Worm (Caenorhabditis elegans) whole organism, L3 larva: ENCODE measurements around the gene erg-28.

Experiments used
- R02D3.7 ChIP-seq: fragments of 150-350 bp; optimal IDR thresholded peaks from 2 replicates; lab custom pipeline; 2014; ENCODE audit warnings: missing biosample characterization, missing genetic modification characterization
- ZK546.5 ChIP-seq: sonication (generic microtip); optimal IDR thresholded peaks from 2 replicates; lab custom pipeline; 2017; ENCODE audit warnings: missing biosample characterization, missing genetic modification characterization
- aly-2 ChIP-seq: fragments of 150-350 bp; optimal IDR thresholded peaks from 2 replicates; lab custom pipeline; 2014; ENCODE audit warnings: missing biosample characterization, missing genetic modification characterization
- ama-1 ChIP-seq: fragments of 150-350 bp; optimal IDR thresholded peaks from 2 replicates; lab custom pipeline; 2018
- ceh-28 ChIP-seq: fragments of 150-350 bp; optimal IDR thresholded peaks from 2 replicates; lab custom pipeline; 2014; ENCODE audit warnings: missing biosample characterization, missing genetic modification reagents, missing genetic modification characterization
- ceh-82 ChIP-seq: fragments of 150-350 bp; optimal IDR thresholded peaks from 2 replicates; lab custom pipeline; 2014; ENCODE audit warnings: missing biosample characterization, missing genetic modification characterization
- daf-12 ChIP-seq: fragments of 150-350 bp; optimal IDR thresholded peaks from 2 replicates; lab custom pipeline; 2014; ENCODE audit warnings: missing biosample characterization, missing genetic modification reagents, missing genetic modification characterization
- egl-27 ChIP-seq: sonication (generic microtip); optimal IDR thresholded peaks from 4 replicates; lab custom pipeline; 2017; ENCODE audit warnings: missing biosample characterization, missing genetic modification reagents, missing genetic modification characterization
- elt-2 ChIP-seq: sonication (generic microtip); optimal IDR thresholded peaks from 2 replicates; lab custom pipeline; 2016; ENCODE audit warnings: missing genetic modification reagents, mild to moderate bottlenecking, missing genetic modification characterization, missing compliant biosample characterization
- elt-3 ChIP-seq, 3 experiments: fragments of 150-350 bp in 1 of 3; sonication (generic microtip) in 2 of 3; optimal IDR thresholded peaks; 2 replicates in 2 of 3; 4 replicates in 1 of 3; lab custom pipeline; 2014 to 2017; ENCODE audit warnings: missing biosample characterization in 3 of 3, missing genetic modification characterization in 3 of 3
- eor-1 ChIP-seq, 2 experiments: fragments of 150-350 bp; optimal IDR thresholded peaks; 2 replicates each; lab custom pipeline; 2014 to 2018; ENCODE audit warnings: missing biosample characterization in 2 of 2, missing genetic modification characterization in 2 of 2
- fkh-10 ChIP-seq: sonication (generic microtip); optimal IDR thresholded peaks from 2 replicates; lab custom pipeline; 2017; ENCODE audit warnings: missing biosample characterization, missing genetic modification reagents, missing genetic modification characterization
- fkh-2 ChIP-seq: fragments of 150-350 bp; optimal IDR thresholded peaks from 2 replicates; lab custom pipeline; 2014; ENCODE audit warnings: missing biosample characterization, missing genetic modification reagents, missing genetic modification characterization
- fos-1 ChIP-seq: fragments of 150-350 bp; optimal IDR thresholded peaks from 2 replicates; lab custom pipeline; 2014; ENCODE audit warnings: missing biosample characterization, missing genetic modification characterization
- hmg-11 ChIP-seq: sonication (generic microtip); optimal IDR thresholded peaks from 2 replicates; lab custom pipeline; 2016; ENCODE audit warnings: missing genetic modification characterization, missing compliant biosample characterization
- lin-15B ChIP-seq: fragments of 150-350 bp; optimal IDR thresholded peaks from 2 replicates; lab custom pipeline; 2014; ENCODE audit warnings: missing biosample characterization, missing genetic modification characterization
- lin-39 ChIP-seq: fragments of 150-350 bp; optimal IDR thresholded peaks from 2 replicates; lab custom pipeline; 2018; ENCODE audit warnings: missing biosample characterization, missing genetic modification reagents, missing genetic modification characterization
- lsy-12 ChIP-seq: sonication (generic microtip); optimal IDR thresholded peaks from 2 replicates; lab custom pipeline; 2016; ENCODE audit warnings: mild to moderate bottlenecking, missing genetic modification characterization, missing compliant biosample characterization
- mml-1 ChIP-seq: fragments of 150-350 bp; sonication (generic microtip); optimal IDR thresholded peaks from 3 replicates; lab custom pipeline; 2014; ENCODE audit warnings: missing biosample characterization, missing genetic modification characterization
- nhr-12 ChIP-seq: fragments of 150-350 bp; optimal IDR thresholded peaks from 2 replicates; lab custom pipeline; 2014; ENCODE audit warnings: missing biosample characterization, missing genetic modification characterization
- nhr-237 ChIP-seq: fragments of 150-350 bp; optimal IDR thresholded peaks from 2 replicates; lab custom pipeline; 2014; ENCODE audit warnings: missing biosample characterization, missing genetic modification characterization
- nhr-28 ChIP-seq: fragments of 150-350 bp; optimal IDR thresholded peaks from 2 replicates; lab custom pipeline; 2014; ENCODE audit warnings: missing biosample characterization, missing genetic modification characterization
- nhr-43 ChIP-seq: sonication (generic microtip); optimal IDR thresholded peaks from 2 replicates; lab custom pipeline; 2016; ENCODE audit warnings: mild to moderate bottlenecking, missing genetic modification characterization, missing compliant biosample characterization; ENCODE audit not compliant: poor library complexity, severe bottlenecking
- nhr-67 ChIP-seq: fragments of 150-350 bp; optimal IDR thresholded peaks from 2 replicates; lab custom pipeline; 2014; ENCODE audit warnings: missing biosample characterization, missing genetic modification characterization
- nhr-76 ChIP-seq: fragments of 150-350 bp; sonication (generic microtip); optimal IDR thresholded peaks from 5 replicates; lab custom pipeline; 2014; ENCODE audit warnings: missing biosample characterization, missing genetic modification characterization
- nhr-77 ChIP-seq: fragments of 150-350 bp; optimal IDR thresholded peaks from 2 replicates; lab custom pipeline; 2014; ENCODE audit warnings: missing biosample characterization, missing genetic modification characterization
- pha-4 ChIP-seq: fragments of 150-350 bp; optimal IDR thresholded peaks from 2 replicates; lab custom pipeline; 2014; ENCODE audit warnings: missing biosample characterization, missing genetic modification reagents, missing genetic modification characterization
- pqm-1 ChIP-seq: fragments of 150-350 bp; optimal IDR thresholded peaks from 2 replicates; lab custom pipeline; 2017; ENCODE audit warnings: missing biosample characterization, missing genetic modification characterization, inconsistent platforms
- skn-1 ChIP-seq: fragments of 150-350 bp; optimal IDR thresholded peaks from 2 replicates; lab custom pipeline; 2014; ENCODE audit warnings: missing biosample characterization, missing genetic modification characterization
- snpc-4 ChIP-seq: fragments of 150-350 bp; optimal IDR thresholded peaks from 2 replicates; lab custom pipeline; 2014; ENCODE audit warnings: missing biosample characterization, missing genetic modification characterization
- tbx-2 ChIP-seq: sonication (generic microtip); optimal IDR thresholded peaks from 2 replicates; lab custom pipeline; 2016; ENCODE audit warnings: mild to moderate bottlenecking, missing genetic modification characterization, missing compliant biosample characterization
- unc-39 ChIP-seq: sonication (generic microtip); optimal IDR thresholded peaks from 4 replicates; lab custom pipeline; 2017; ENCODE audit warnings: missing biosample characterization, missing genetic modification characterization
- unc-62 ChIP-seq: fragments of 150-350 bp; sonication (generic microtip); optimal IDR thresholded peaks from 4 replicates; lab custom pipeline; 2014; ENCODE audit warnings: missing biosample characterization, missing genetic modification reagents, missing genetic modification characterization
- zag-1 ChIP-seq: fragments of 150-350 bp; optimal IDR thresholded peaks from 2 replicates; lab custom pipeline; 2014; ENCODE audit warnings: missing biosample characterization, missing genetic modification characterization
- ztf-11 ChIP-seq: fragments of 150-350 bp; optimal IDR thresholded peaks from 2 replicates; lab custom pipeline; 2014; ENCODE audit warnings: missing biosample characterization, missing genetic modification characterization
- ztf-4 ChIP-seq: fragments of 150-350 bp; optimal IDR thresholded peaks from 2 replicates; lab custom pipeline; 2014; ENCODE audit warnings: missing biosample characterization, missing genetic modification characterization

erg-28 gene

ce11 chrV:12599510-12600242, 7.5 kb upstream of the erg-28 start, which contains the start of gene C14C10.5:
C14C10.5 (plus strand) TSS chrV:12600192.
- no peak for TF ChIP-seq ztf-4 (tag; lab: Kevin White, UChicago)
- TF ChIP-seq hmg-11 (tag; lab: Kevin White, UChicago): peak; percentile 27
- TF ChIP-seq R02D3.7: no peak
- no peak for TF ChIP-seq elt-3 (tag; optimal IDR thresholded peaks at IDR 0.05; lab: Kevin White, UChicago)
- no peak for TF ChIP-seq egl-27
- peak; percentile 55 for TF ChIP-seq pha-4 (tag; lab: Kevin White, UChicago)
- TF ChIP-seq ztf-11 (tag; lab: Kevin White, UChicago): no peak
- no peak for TF ChIP-seq lin-15B (tag; lab: Kevin White, UChicago)
- no peak for TF ChIP-seq nhr-77 (tag; lab: Kevin White, UChicago)
- no peak for TF ChIP-seq eor-1 (tag; optimal IDR thresholded peaks at IDR 0.05; lab: Kevin White, UChicago)
- TF ChIP-seq nhr-76 (tag; lab: Kevin White, UChicago): no peak
- TF ChIP-seq elt-2: peak; percentile 16
- TF ChIP-seq pqm-1 (tag; lab: Kevin White, UChicago): no peak
- TF ChIP-seq ceh-28 (tag; lab: Kevin White, UChicago): no peak

ce11 chrV:12601835-12602234, 5.4 kb upstream of the erg-28 start:
- no peak for TF ChIP-seq elt-2

- TF ChIP-seq ama-1 (lab: Kevin White, UChicago) (no peak), lsy-12 (no peak), fkh-2 (no peak), mml-1 (no peak), elt-2 (no peak), zag-1 (tag; lab: Kevin White, UChicago) (no peak), lin-39 (tag; lab: Kevin White, UChicago) (no peak), aly-2 (tag; lab: Kevin White, UChicago) (no peak), nhr-43 (tag; lab: Kevin White, UChicago) (no peak), nhr-12 (tag; lab: Kevin White, UChicago) (no peak), nhr-237 (no peak), unc-39 (tag; lab: Kevin White, UChicago) (no peak)
Measured at ce11 chrV:12608857-12609256, 1.6 kb downstream of the erg-28 start, which contains the start of gene ZC116.5. ZC116.5 (minus strand) TSS chrV:12608957.

- TF ChIP-seq ztf-11 (tag; lab: Kevin White, UChicago) (no peak), snpc-4 (tag; lab: Kevin White, UChicago) (no peak), ZK546.5 (tag; lab: Kevin White, UChicago) (no peak), eor-1 (tag; optimal IDR thresholded peaks at IDR 0.05; lab: Kevin White, UChicago) (no peak), elt-3 (tag; optimal IDR thresholded peaks at IDR 0.05; lab: Kevin White, UChicago) (no peak), tbx-2 (tag; lab: Kevin White, UChicago) (no peak), lsy-12 (no peak), ceh-28 (tag; lab: Kevin White, UChicago) (no peak), nhr-43 (tag; lab: Kevin White, UChicago) (no peak), elt-2 (no peak), daf-12 (tag; lab: Kevin White, UChicago) (no peak), ama-1 (lab: Kevin White, UChicago) (no peak), nhr-12 (tag; lab: Kevin White, UChicago) (no peak), unc-39 (tag; lab: Kevin White, UChicago) (no peak), fos-1 (no peak), nhr-28 (no peak), nhr-67 (tag; lab: Kevin White, UChicago) (no peak), nhr-77 (tag; lab: Kevin White, UChicago) (no peak)
Measured at ce11 chrV:12609526-12609925, 2.3 kb downstream of the erg-28 start, which contains the start of gene ZC116.1. ZC116.1 (plus strand) TSS chrV:12609826.

ce11 chrV:12611029-12611428, 3.8 kb downstream of the erg-28 start, which contains the start of gene cubn-1:
cubn-1 (plus strand) TSS chrV:12611329.
- TF ChIP-seq fos-1 (no peak), hmg-11 (tag; lab: Kevin White, UChicago) (no peak), mml-1 (no peak), egl-27 (no peak), skn-1 (tag; lab: Kevin White, UChicago) (no peak), snpc-4 (tag; lab: Kevin White, UChicago) (no peak), nhr-43 (tag; lab: Kevin White, UChicago) (no peak), ceh-82 (tag; lab: Kevin White, UChicago) (no peak), nhr-67 (tag; lab: Kevin White, UChicago) (no peak), ztf-11 (tag; lab: Kevin White, UChicago) (no peak), unc-62 (no peak), fkh-10 (GFP tag; lab: Kevin White, UChicago) (no peak), ceh-28 (tag; lab: Kevin White, UChicago) (no peak)
